Fruit fly (Drosophila melanogaster) whole organism, embryonic: ENCODE measurements around the gene CG42718.

ENCODE experiments used
- Aef1 ChIP-seq: fragments of 200-800 bp; sonication (Bioruptor generic); IDR thresholded peaks from 3 replicates; pipeline ENCODE4 v1.3.6; 2022; ENCODE audit warnings: missing biosample characterization, missing genetic modification characterization
- Awh ChIP-seq: fragments of 200-800 bp; sonication (Bioruptor generic); IDR thresholded peaks from 2 replicates; pipeline ENCODE4, ENCODE4 v1.3.6; 2022; ENCODE audit warnings: missing biosample characterization, missing genetic modification characterization
- BEAF-32 ChIP-seq: fragments of 200-800 bp; sonication (Bioruptor generic); optimal IDR thresholded peaks from 3 replicates; lab custom pipeline; 2017; ENCODE audit warnings: missing biosample characterization, missing genetic modification characterization, mild to moderate bottlenecking, moderate library complexity, missing genetic modification reagents
- Bteb2 ChIP-seq: fragments of 200-800 bp; sonication (Bioruptor generic); optimal IDR thresholded peaks from 2 replicates; lab custom pipeline; 2016; ENCODE audit warnings: missing biosample characterization, missing genetic modification characterization
- CG12071 ChIP-seq: fragments of 200-800 bp; sonication (Bioruptor generic); optimal IDR thresholded peaks from 3 replicates; lab custom pipeline; 2018; ENCODE audit warnings: missing biosample characterization, mild to moderate bottlenecking, missing genetic modification characterization
- CG12219 ChIP-seq: fragments of 200-800 bp; sonication (Bioruptor generic); optimal IDR thresholded peaks from 3 replicates; lab custom pipeline; 2018; ENCODE audit warnings: missing biosample characterization, mild to moderate bottlenecking, missing genetic modification characterization
- CG12299 ChIP-seq: fragments of 200-800 bp; sonication (Bioruptor generic); optimal IDR thresholded peaks from 2 replicates; lab custom pipeline; 2018; ENCODE audit warnings: missing biosample characterization, mild to moderate bottlenecking, missing genetic modification characterization
- CG13296 ChIP-seq: fragments of 200-800 bp; sonication (Bioruptor generic); optimal IDR thresholded peaks from 3 replicates; lab custom pipeline; 2018; ENCODE audit warnings: missing biosample characterization, mild to moderate bottlenecking, missing genetic modification characterization
- CG13894 ChIP-seq: fragments of 200-800 bp; sonication (Bioruptor generic); optimal IDR thresholded peaks from 3 replicates; lab custom pipeline; 2018; ENCODE audit warnings: missing biosample characterization, mild to moderate bottlenecking, missing genetic modification characterization, moderate library complexity
- CG14965 ChIP-seq: fragments of 200-800 bp; sonication (Bioruptor generic); optimal IDR thresholded peaks from 2 replicates; lab custom pipeline; 2016; ENCODE audit warnings: missing biosample characterization, missing genetic modification characterization, borderline replicate concordance
- CG15479 ChIP-seq: fragments of 200-800 bp; sonication (Bioruptor generic); optimal IDR thresholded peaks from 3 replicates; lab custom pipeline; 2019; ENCODE audit warnings: missing biosample characterization, mild to moderate bottlenecking, missing genetic modification characterization, moderate library complexity
- CG15601 ChIP-seq: fragments of 200-800 bp; sonication (Bioruptor generic); optimal IDR thresholded peaks from 3 replicates; lab custom pipeline; 2019; ENCODE audit warnings: missing biosample characterization, mild to moderate bottlenecking, missing genetic modification characterization, moderate library complexity
- CG16779 ChIP-seq: fragments of 200-800 bp; sonication (Bioruptor generic); IDR thresholded peaks from 2 replicates; pipeline ENCODE4 v1.3.6; 2022; ENCODE audit warnings: missing biosample characterization, missing genetic modification characterization
- CG16815 ChIP-seq: fragments of 200-800 bp; sonication (Bioruptor generic); optimal IDR thresholded peaks from 3 replicates; lab custom pipeline; 2017; ENCODE audit warnings: missing biosample characterization, mild to moderate bottlenecking, missing genetic modification characterization
- CG17186 ChIP-seq: fragments of 200-800 bp; sonication (Bioruptor generic); optimal IDR thresholded peaks from 3 replicates; lab custom pipeline; 2017; ENCODE audit warnings: missing biosample characterization, missing genetic modification reagents, missing genetic modification characterization
- CG2116 ChIP-seq: fragments of 200-800 bp; sonication (Bioruptor generic); optimal IDR thresholded peaks from 3 replicates; lab custom pipeline; 2018; ENCODE audit warnings: missing biosample characterization, mild to moderate bottlenecking, missing genetic modification characterization
- CG30431 ChIP-seq: fragments of 200-800 bp; sonication (Bioruptor generic); optimal IDR thresholded peaks from 2 replicates; lab custom pipeline; 2017; ENCODE audit warnings: missing biosample characterization, missing genetic modification characterization
- CG3065 ChIP-seq: fragments of 200-800 bp; sonication (Bioruptor generic); optimal IDR thresholded peaks from 2 replicates; lab custom pipeline; 2016; ENCODE audit warnings: missing biosample characterization, missing genetic modification characterization
- CG3838 ChIP-seq: fragments of 200-800 bp; sonication (Bioruptor generic); optimal IDR thresholded peaks from 3 replicates; lab custom pipeline; 2016; ENCODE audit warnings: missing biosample characterization, missing genetic modification characterization
- CG3995 ChIP-seq: fragments of 200-800 bp; sonication (Bioruptor generic); optimal IDR thresholded peaks from 3 replicates; lab custom pipeline; 2016; ENCODE audit warnings: missing biosample characterization, missing genetic modification characterization
- CG4617 ChIP-seq: fragments of 200-800 bp; sonication (Bioruptor generic); optimal IDR thresholded peaks from 3 replicates; lab custom pipeline; 2016; ENCODE audit warnings: missing biosample characterization, missing genetic modification characterization, borderline replicate concordance
- CG6689 ChIP-seq: fragments of 200-800 bp; sonication (Bioruptor generic); IDR thresholded peaks from 2 replicates; pipeline ENCODE4 v1.3.6; 2022; ENCODE audit warnings: missing biosample characterization, missing genetic modification characterization
- CG7556 ChIP-seq: fragments of 200-800 bp; sonication (Bioruptor generic); optimal IDR thresholded peaks from 2 replicates; lab custom pipeline; 2017; ENCODE audit warnings: missing biosample characterization, mild to moderate bottlenecking, missing genetic modification characterization
- CG8765 ChIP-seq: fragments of 200-800 bp; sonication (Bioruptor generic); IDR thresholded peaks from 2 replicates; pipeline ENCODE4 v1.3.6; 2022; ENCODE audit warnings: missing biosample characterization, missing genetic modification characterization
- CG9215 ChIP-seq: fragments of 200-800 bp; sonication (Bioruptor generic); IDR thresholded peaks from 2 replicates; pipeline ENCODE4 v1.3.6; 2022; ENCODE audit warnings: missing biosample characterization, missing genetic modification characterization
- CoRest ChIP-seq: fragments of 200-800 bp; sonication (Bioruptor generic); optimal IDR thresholded peaks from 3 replicates; lab custom pipeline; 2018; ENCODE audit warnings: missing biosample characterization, mild to moderate bottlenecking, missing genetic modification characterization, moderate library complexity
- Dip2 ChIP-seq: fragments of 200-800 bp; sonication (Bioruptor generic); IDR thresholded peaks from 2 replicates; pipeline ENCODE4 v1.3.6; 2022; ENCODE audit warnings: missing biosample characterization, missing genetic modification characterization
- Dref ChIP-seq: fragments of 200-800 bp; sonication (Bioruptor generic); IDR thresholded peaks from 2 replicates; pipeline ENCODE4 v1.3.6; 2022; ENCODE audit warnings: missing biosample characterization, missing genetic modification characterization
- Fer3 ChIP-seq: fragments of 200-800 bp; sonication (Bioruptor generic); optimal IDR thresholded peaks from 2 replicates; lab custom pipeline; 2018; ENCODE audit warnings: missing biosample characterization, mild to moderate bottlenecking, missing genetic modification characterization, moderate library complexity
- H15 ChIP-seq: fragments of 200-800 bp; sonication (Bioruptor generic); IDR thresholded peaks from 3 replicates; pipeline ENCODE4 v1.3.6; 2022; ENCODE audit warnings: missing biosample characterization, missing genetic modification characterization
- MESR4 ChIP-seq: fragments of 200-800 bp; sonication (Bioruptor generic); optimal IDR thresholded peaks from 2 replicates; lab custom pipeline; 2018; ENCODE audit warnings: missing biosample characterization, mild to moderate bottlenecking, missing genetic modification characterization, moderate library complexity
- Nf-YA ChIP-seq: fragments of 200-800 bp; sonication (Bioruptor generic); IDR thresholded peaks from 2 replicates; pipeline ENCODE4 v1.3.6; 2022; ENCODE audit warnings: missing biosample characterization, missing genetic modification characterization
- Scr ChIP-seq: fragments of 200-800 bp; sonication (Bioruptor generic); IDR thresholded peaks from 2 replicates; pipeline ENCODE4 v1.3.6; 2022; ENCODE audit warnings: missing biosample characterization, missing genetic modification characterization; ENCODE audit not compliant: partially characterized antibody
- Sox100B ChIP-seq: fragments of 200-800 bp; sonication (Bioruptor generic); optimal IDR thresholded peaks from 3 replicates; lab custom pipeline; 2018; ENCODE audit warnings: missing biosample characterization, mild to moderate bottlenecking, missing genetic modification characterization
- amos ChIP-seq: fragments of 200-800 bp; sonication (Bioruptor generic); IDR thresholded peaks from 2 replicates; pipeline ENCODE4 v1.3.6; 2022; ENCODE audit warnings: missing biosample characterization, missing genetic modification characterization; ENCODE audit not compliant: partially characterized antibody
- chm ChIP-seq: fragments of 200-800 bp; sonication (Bioruptor generic); IDR thresholded peaks from 2 replicates; pipeline ENCODE4 v1.3.6; 2022; ENCODE audit warnings: missing biosample characterization, missing genetic modification characterization
- ci ChIP-seq: fragments of 200-800 bp; sonication (Bioruptor generic); IDR thresholded peaks from 3 replicates; pipeline ENCODE4 v1.3.6; 2022; ENCODE audit warnings: missing biosample characterization, missing genetic modification characterization
- danr ChIP-seq: fragments of 200-800 bp; sonication (Bioruptor generic); IDR thresholded peaks from 2 replicates; pipeline ENCODE4 v1.3.6; 2022; ENCODE audit warnings: missing biosample characterization, missing genetic modification characterization
- dysf ChIP-seq: fragments of 200-800 bp; sonication (Bioruptor generic); IDR thresholded peaks from 3 replicates; pipeline ENCODE4 v1.3.6; 2022; ENCODE audit warnings: missing biosample characterization, missing genetic modification characterization
- grau ChIP-seq: fragments of 200-800 bp; optimal IDR thresholded peaks from 3 replicates; lab custom pipeline; 2019; ENCODE audit warnings: missing biosample characterization, mild to moderate bottlenecking, missing genetic modification characterization, moderate library complexity
- hkb ChIP-seq, 2 experiments: fragments of 200-800 bp in 1 of 2; fragments of >200 bp in 1 of 2; sonication (Bioruptor generic) in 1 of 2; IDR thresholded peaks in 1 of 2; optimal IDR thresholded peaks in 1 of 2; 2 replicates each; pipeline versions ENCODE4 v1.3.6 to Lab custom; 2017 to 2022; ENCODE audit warnings: missing biosample characterization in 1 of 2, missing genetic modification characterization in 1 of 2
- ken ChIP-seq: fragments of 200-800 bp; sonication (Bioruptor generic); IDR thresholded peaks from 3 replicates; pipeline ENCODE4 v1.3.6; 2022; ENCODE audit warnings: missing biosample characterization, missing genetic modification characterization
- lola ChIP-seq, 3 experiments: fragments of >200 bp in 2 of 3; fragments of 200-800 bp in 1 of 3; sonication (Bioruptor generic) in 1 of 3; optimal IDR thresholded peaks; 2 replicates each; lab custom pipeline; 2017 to 2019; ENCODE audit warnings: missing biosample characterization in 3 of 3, missing genetic modification characterization in 3 of 3, mild to moderate bottlenecking in 1 of 3, moderate library complexity in 1 of 3
- pan ChIP-seq, 4 experiments: fragments of >200 bp in 3 of 4; fragments of 200-800 bp in 1 of 4; sonication (Bioruptor generic) in 1 of 4; optimal IDR thresholded peaks in 3 of 4; IDR thresholded peaks in 1 of 4; 2 replicates each; pipeline versions ENCODE4 v1.3.6 to Lab custom; 2017 to 2022; ENCODE audit warnings: missing biosample characterization in 2 of 4, missing genetic modification characterization in 2 of 4, mixed read lengths in 1 of 4
- row ChIP-seq: fragments of 200-800 bp; sonication (Bioruptor generic); IDR thresholded peaks from 3 replicates; pipeline ENCODE4 v1.3.6; 2022; ENCODE audit warnings: missing biosample characterization, missing genetic modification characterization
- salm ChIP-seq: fragments of 200-800 bp; sonication (Bioruptor generic); optimal IDR thresholded peaks from 2 replicates; lab custom pipeline; 2018; ENCODE audit warnings: missing biosample characterization, mild to moderate bottlenecking, missing genetic modification characterization
- seq ChIP-seq: fragments of 200-800 bp; sonication (Bioruptor generic); IDR thresholded peaks from 2 replicates; pipeline ENCODE4 v1.3.6; 2022; ENCODE audit warnings: missing biosample characterization, missing genetic modification characterization
- tll ChIP-seq, 2 experiments: fragments of 200-800 bp in 1 of 2; fragments of >200 bp in 1 of 2; sonication (Bioruptor generic) in 1 of 2; optimal IDR thresholded peaks; 2 replicates each; lab custom pipeline; 2017 to 2019; ENCODE audit warnings: missing biosample characterization in 2 of 2, missing genetic modification characterization in 2 of 2, mild to moderate bottlenecking in 1 of 2, moderate library complexity in 1 of 2
- tx ChIP-seq: fragments of 200-800 bp; sonication (Bioruptor generic); optimal IDR thresholded peaks from 2 replicates; lab custom pipeline; 2016; ENCODE audit warnings: missing biosample characterization, missing genetic modification characterization
- zf30C ChIP-seq: fragments of 200-800 bp; sonication (Bioruptor generic); optimal IDR thresholded peaks from 3 replicates; lab custom pipeline; 2018; ENCODE audit warnings: missing biosample characterization, mild to moderate bottlenecking, missing genetic modification characterization

The CG42718 gene

dm6 chr3L:16286258-16286657 is 34.8 kb downstream of the CG42718 start (continued):
- TF ChIP-seq CG6689 (GFP tag; lab: Robert Waterston, UW): 0 out of 2 replicates have a peak, but pooled peaks have one; percentile 33
- peak; percentile 16 for TF ChIP-seq CoRest (tag; lab: Kevin White, UChicago)
- no peak for TF ChIP-seq tx (GFP tag; lab: Kevin White, UChicago)
- no peak for TF ChIP-seq CG2116 (GFP tag; lab: Kevin White, UChicago)
- TF ChIP-seq Scr (GFP tag; lab: Robert Waterston, UW): no peak
- TF ChIP-seq ci: no peak
- TF ChIP-seq Dref (GFP tag; lab: Robert Waterston, UW): no peak
- TF ChIP-seq row (GFP tag; lab: Robert Waterston, UW): peak; percentile 66
- no peak for TF ChIP-seq Fer3 (tag; lab: Kevin White, UChicago)
- no peak for TF ChIP-seq Awh (GFP tag; lab: Robert Waterston, UW)
- no peak for TF ChIP-seq CG3838 (GFP tag; lab: Kevin White, UChicago)
- TF ChIP-seq CG8765 (GFP tag; lab: Robert Waterston, UW): no peak
- TF ChIP-seq CG3065: no peak
- no peak for TF ChIP-seq CG12299 (tag; lab: Kevin White, UChicago)
- no peak for TF ChIP-seq CG15601 (tag; lab: Kevin White, UChicago)
- 0 out of 3 replicates have a peak, but pooled peaks have one; percentile 10 for TF ChIP-seq Aef1
- no peak for TF ChIP-seq H15 (GFP tag; lab: Robert Waterston, UW)
- TF ChIP-seq tll (GFP tag; optimal IDR thresholded peaks at IDR 0.05; lab: Kevin White, UChicago): no peak
- TF ChIP-seq Bteb2 (GFP tag; lab: Kevin White, UChicago): no peak
- TF ChIP-seq CG13894 (tag; lab: Kevin White, UChicago): no peak
- no peak for TF ChIP-seq CG16815 (GFP tag; lab: Kevin White, UChicago)
- TF ChIP-seq amos (GFP tag; lab: Robert Waterston, UW): no peak
- peak; percentile 23 for TF ChIP-seq CG13296 (GFP tag; lab: Kevin White, UChicago)
- no peak for TF ChIP-seq ken
- TF ChIP-seq Dip2 (GFP tag; lab: Robert Waterston, UW): no peak
- no peak for TF ChIP-seq CG7556 (GFP tag; lab: Kevin White, UChicago)
- TF ChIP-seq CG4617 (GFP tag; lab: Kevin White, UChicago): no peak
- TF ChIP-seq Nf-YA (GFP tag; lab: Robert Waterston, UW): no peak
- no peak for TF ChIP-seq CG30431 (GFP tag; lab: Kevin White, UChicago)
- peak; percentile 56; the same call in 2 of the 3 replicates for TF ChIP-seq dysf (GFP tag; lab: Robert Waterston, UW)
- no peak for TF ChIP-seq lola (GFP tag; optimal IDR thresholded peaks at IDR 0.05; lab: Kevin White, UChicago)
- TF ChIP-seq hkb (optimal IDR thresholded peaks at IDR 0.05; lab: Kevin White, UChicago): no peak
- 0 out of 2 replicates have a peak, but pooled peaks have one; percentile 22 for TF ChIP-seq hkb (GFP tag; IDR thresholded peaks at IDR 0.05; lab: Robert Waterston, UW)
- TF ChIP-seq grau (tag; lab: Kevin White, UChicago): peak; percentile 35
- no peak for TF ChIP-seq CG3995 (GFP tag; lab: Kevin White, UChicago)
- no peak for TF ChIP-seq pan (optimal IDR thresholded peaks at IDR 0.05; lab: Kevin White, UChicago)
- peak in 1 of 2 experiments; percentile 56 for TF ChIP-seq pan (GFP tag; optimal IDR thresholded peaks at IDR 0.05 in 1 of 2, IDR thresholded peaks at IDR 0.05 in 1 of 2)
- TF ChIP-seq BEAF-32 (GFP tag; lab: Kevin White, UChicago): no peak
- no peak for TF ChIP-seq CG16779 (GFP tag; lab: Robert Waterston, UW)
- TF ChIP-seq salm (tag; lab: Kevin White, UChicago): no peak
- no peak for TF ChIP-seq zf30C
- TF ChIP-seq CG12219 (GFP tag; lab: Kevin White, UChicago): peak; percentile 14
- no peak for TF ChIP-seq CG14965
- no peak for TF ChIP-seq CG15479 (GFP tag; lab: Kevin White, UChicago)
- TF ChIP-seq CG17186 (GFP tag; lab: Kevin White, UChicago): no peak
- no peak for TF ChIP-seq seq (GFP tag; lab: Robert Waterston, UW)
- TF ChIP-seq danr: no peak
- no peak for TF ChIP-seq MESR4 (GFP tag; lab: Kevin White, UChicago)
- TF ChIP-seq chm (GFP tag; lab: Robert Waterston, UW): no peak
- peak; percentile 31 for TF ChIP-seq CG12071 (GFP tag; lab: Kevin White, UChicago)
- TF ChIP-seq Sox100B (GFP tag; lab: Kevin White, UChicago): no peak
- TF ChIP-seq CG9215 (GFP tag; lab: Robert Waterston, UW): no peak
